Worm (Caenorhabditis elegans) whole organism, young adult: ENCODE measurements around the gene unc-24.
"Not testable (repeated sequence)": the region's sequence is repeated elsewhere in the genome, so short reads cannot be mapped to it uniquely, and the experiment has no call there.

ENCODE experiments used
- B0019.2 ChIP-seq: fragments of 200-800 bp; sonication (Bioruptor generic); conservative IDR thresholded peaks from 2 replicates; pipeline ENCODE4 v1.3.6; 2022; ENCODE audit warnings: missing genetic modification reagents, missing genetic modification characterization, missing compliant biosample characterization
- B0336.3 ChIP-seq: fragments of 200-800 bp; sonication (Bioruptor generic); IDR thresholded peaks from 2 replicates; pipeline ENCODE4 v1.3.6; 2022; ENCODE audit warnings: missing genetic modification characterization, missing compliant biosample characterization
- C06A6.2 ChIP-seq: fragments of 200-800 bp; sonication (Bioruptor generic); conservative IDR thresholded peaks from 2 replicates; pipeline ENCODE4 v1.3.6; 2022; ENCODE audit warnings: missing genetic modification characterization, missing compliant biosample characterization
- C17E4.6 ChIP-seq: fragments of 200-800 bp; sonication (Bioruptor generic); IDR thresholded peaks from 2 replicates; pipeline ENCODE4 v1.3.6; 2022; ENCODE audit warnings: missing genetic modification reagents, missing genetic modification characterization, missing compliant biosample characterization
- D2030.7 ChIP-seq: fragments of 200-800 bp; sonication (Bioruptor generic); IDR thresholded peaks from 2 replicates; pipeline ENCODE4 v1.3.6; 2022; ENCODE audit warnings: missing genetic modification reagents, missing genetic modification characterization, missing compliant biosample characterization
- F33H1.4 ChIP-seq: fragments of 200-800 bp; sonication (Bioruptor generic); IDR thresholded peaks from 2 replicates; pipeline ENCODE4 v1.3.6; 2022; ENCODE audit warnings: missing genetic modification reagents, missing genetic modification characterization, missing compliant biosample characterization
- F37B4.10 ChIP-seq: fragments of 200-800 bp; sonication (Bioruptor generic); IDR thresholded peaks from 2 replicates; pipeline ENCODE4 v1.3.6; 2022; ENCODE audit warnings: missing genetic modification characterization, missing compliant biosample characterization
- F49E8.2 ChIP-seq: sonication (generic microtip); optimal IDR thresholded peaks from 3 replicates; lab custom pipeline; 2017; ENCODE audit warnings: missing genetic modification characterization, mild to moderate bottlenecking, missing compliant biosample characterization, antibody characterized with exemption, moderate library complexity; ENCODE audit not compliant: insufficient read depth
- K11D2.4 ChIP-seq: fragments of 200-800 bp; sonication (Bioruptor generic); IDR thresholded peaks from 2 replicates; pipeline ENCODE4 v1.3.6; 2022; ENCODE audit warnings: missing genetic modification reagents, missing genetic modification characterization, missing compliant biosample characterization
- K12H6.12 ChIP-seq: fragments of 200-800 bp; sonication (Bioruptor generic); optimal IDR thresholded peaks from 2 replicates; lab custom pipeline; 2018; ENCODE audit warnings: mild to moderate bottlenecking, missing genetic modification characterization, missing compliant biosample characterization
- Y53F4B.3 ChIP-seq: fragments of 200-800 bp; sonication (Bioruptor generic); IDR thresholded peaks from 2 replicates; pipeline ENCODE4 v1.3.6; 2022; ENCODE audit warnings: missing genetic modification reagents, missing genetic modification characterization, missing compliant biosample characterization
- Y53G8AR.9 ChIP-seq: fragments of 200-800 bp; sonication (Bioruptor generic); conservative IDR thresholded peaks from 2 replicates; pipeline ENCODE4 v1.3.6; 2022; ENCODE audit warnings: missing genetic modification reagents, missing genetic modification characterization, missing compliant biosample characterization
- Y79H2A.3 ChIP-seq: fragments of 200-800 bp; sonication (Bioruptor generic); conservative IDR thresholded peaks from 2 replicates; pipeline ENCODE4 v1.3.6; 2022; ENCODE audit warnings: missing genetic modification reagents, missing genetic modification characterization, missing compliant biosample characterization
- Y95B8A.8 ChIP-seq: fragments of 200-800 bp; sonication (Bioruptor generic); IDR thresholded peaks from 2 replicates; pipeline ENCODE4 v1.3.6; 2022; ENCODE audit warnings: missing genetic modification reagents, missing genetic modification characterization, missing compliant biosample characterization
- ZK185.1 ChIP-seq: sonication (generic microtip); optimal IDR thresholded peaks from 2 replicates; lab custom pipeline; 2016; ENCODE audit warnings: mild to moderate bottlenecking, missing genetic modification characterization, missing compliant biosample characterization; ENCODE audit not compliant: poor library complexity, severe bottlenecking
- aptf-2 ChIP-seq: fragments of 200-800 bp; sonication (Bioruptor generic); conservative IDR thresholded peaks from 2 replicates; pipeline ENCODE4 v1.3.6; 2022; ENCODE audit warnings: missing genetic modification reagents, missing genetic modification characterization, missing compliant biosample characterization
- cebp-1 ChIP-seq, 2 experiments: fragments of 200-800 bp in 1 of 2; sonication (Bioruptor generic) in 1 of 2; sonication (generic microtip) in 1 of 2; IDR thresholded peaks in 1 of 2; optimal IDR thresholded peaks in 1 of 2; 2 replicates each; pipeline versions ENCODE4 v1.3.6 to Lab custom; 2017 to 2022; ENCODE audit warnings: missing compliant biosample characterization in 2 of 2, missing genetic modification characterization in 2 of 2, mild to moderate bottlenecking in 1 of 2, missing genetic modification reagents in 1 of 2, moderate library complexity in 1 of 2
- ceh-40 ChIP-seq: fragments of 200-800 bp; sonication (Bioruptor generic); IDR thresholded peaks from 2 replicates; pipeline ENCODE4 v1.3.6; 2022; ENCODE audit warnings: missing genetic modification characterization, missing compliant biosample characterization
- ceh-91 ChIP-seq: fragments of 200-800 bp; sonication (Bioruptor generic); IDR thresholded peaks from 2 replicates; pipeline ENCODE4 v1.3.6; 2022; ENCODE audit warnings: missing genetic modification reagents, missing genetic modification characterization, missing compliant biosample characterization
- dox-1 ChIP-seq: fragments of 200-800 bp; sonication (Bioruptor generic); IDR thresholded peaks from 2 replicates; pipeline ENCODE4 v1.3.6; 2022; ENCODE audit warnings: missing genetic modification reagents, missing genetic modification characterization, missing compliant biosample characterization
- efl-1 ChIP-seq: fragments of 150-350 bp; optimal IDR thresholded peaks from 2 replicates; lab custom pipeline; 2014; ENCODE audit warnings: missing biosample characterization, missing genetic modification reagents, missing genetic modification characterization
- egl-44 ChIP-seq: fragments of 200-800 bp; sonication (Bioruptor generic); IDR thresholded peaks from 2 replicates; pipeline ENCODE4 v1.3.6; 2022; ENCODE audit warnings: missing genetic modification reagents, missing genetic modification characterization, missing compliant biosample characterization
- egrh-3 ChIP-seq: fragments of 200-800 bp; sonication (Bioruptor generic); IDR thresholded peaks from 2 replicates; pipeline ENCODE4 v1.3.6; 2022; ENCODE audit warnings: missing genetic modification reagents, missing genetic modification characterization, missing compliant biosample characterization
- him-1 ChIP-seq: sonication (generic microtip); optimal IDR thresholded peaks from 2 replicates; lab custom pipeline; 2016; ENCODE audit warnings: missing genotype, missing genetic modification reagents, missing genetic modification characterization, missing compliant biosample characterization
- hmg-1.2 ChIP-seq: fragments of 200-800 bp; sonication (Bioruptor generic); IDR thresholded peaks from 2 replicates; pipeline ENCODE4 v1.3.6; 2022; ENCODE audit warnings: missing genetic modification reagents, missing genetic modification characterization, missing compliant biosample characterization
- hmg-20 ChIP-seq: fragments of 200-800 bp; sonication (Bioruptor generic); IDR thresholded peaks from 2 replicates; pipeline ENCODE4 v1.3.6; 2022; ENCODE audit warnings: missing genetic modification reagents, missing genetic modification characterization, missing compliant biosample characterization
- hsf-1 ChIP-seq: fragments of 200-800 bp; sonication (Bioruptor generic); IDR thresholded peaks from 2 replicates; pipeline ENCODE4 v1.3.6; 2022; ENCODE audit warnings: missing genetic modification reagents, missing genetic modification characterization, missing compliant biosample characterization
- let-526 ChIP-seq: fragments of 200-800 bp; sonication (Bioruptor generic); IDR thresholded peaks from 2 replicates; pipeline ENCODE4 v1.3.6; 2022; ENCODE audit warnings: missing genetic modification reagents, missing genetic modification characterization, missing compliant biosample characterization
- lin-54 ChIP-seq: fragments of 200-800 bp; sonication (Bioruptor generic); optimal IDR thresholded peaks from 2 replicates; lab custom pipeline; 2018; ENCODE audit warnings: mild to moderate bottlenecking, missing genetic modification characterization, missing compliant biosample characterization
- lir-1 ChIP-seq: fragments of 200-800 bp; sonication (Bioruptor generic); conservative IDR thresholded peaks from 2 replicates; pipeline ENCODE4 v1.3.6; 2022; ENCODE audit warnings: missing genetic modification reagents, missing genetic modification characterization, missing compliant biosample characterization
- lsl-1 ChIP-seq: fragments of 200-800 bp; sonication (Bioruptor generic); optimal IDR thresholded peaks from 2 replicates; lab custom pipeline; 2018; ENCODE audit warnings: mild to moderate bottlenecking, missing genetic modification characterization, moderate library complexity, missing compliant biosample characterization
- madf-6 ChIP-seq: fragments of 200-800 bp; sonication (Bioruptor generic); IDR thresholded peaks from 2 replicates; pipeline ENCODE4 v1.3.6; 2022; ENCODE audit warnings: missing genetic modification reagents, missing genetic modification characterization, missing compliant biosample characterization
- madf-8 ChIP-seq: fragments of 200-800 bp; sonication (Bioruptor generic); conservative IDR thresholded peaks from 2 replicates; pipeline ENCODE4 v1.3.6; 2022; ENCODE audit warnings: missing genetic modification reagents, missing genetic modification characterization, missing compliant biosample characterization
- nfyb-1 ChIP-seq: fragments of 200-800 bp; sonication (Bioruptor generic); IDR thresholded peaks from 2 replicates; pipeline ENCODE4 v1.3.6; 2022; ENCODE audit warnings: missing genetic modification reagents, missing genetic modification characterization, missing compliant biosample characterization
- pbrm-1 ChIP-seq: fragments of 200-800 bp; sonication (Bioruptor generic); IDR thresholded peaks from 2 replicates; pipeline ENCODE4 v1.3.6; 2022; ENCODE audit warnings: missing genetic modification reagents, missing genetic modification characterization, missing compliant biosample characterization
- rpc-1 ChIP-seq, 2 experiments: fragments of 150-350 bp in 1 of 2; sonication (generic microtip) in 1 of 2; optimal IDR thresholded peaks; 2 replicates each; lab custom pipeline; 2014 to 2018; ENCODE audit warnings: missing biosample characterization in 1 of 2, missing genetic modification characterization in 1 of 2, missing genetic modification reagents in 1 of 2, missing genotype in 1 of 2
- snpc-3.4 ChIP-seq: sonication (generic microtip); optimal IDR thresholded peaks from 2 replicates; lab custom pipeline; 2017; ENCODE audit warnings: missing genetic modification characterization, mild to moderate bottlenecking, missing compliant biosample characterization, antibody characterized with exemption, moderate library complexity, missing genotype, missing genetic modification reagents
- snpc-4 ChIP-seq, 5 experiments: fragments of 150-350 bp in 1 of 5; sonication (generic microtip) in 4 of 5; optimal IDR thresholded peaks; 2 replicates each; lab custom pipeline; 2014 to 2018; ENCODE audit warnings: missing genetic modification characterization in 5 of 5, missing biosample characterization in 3 of 5, antibody characterized with exemption in 2 of 5, mild to moderate bottlenecking in 2 of 5, missing compliant biosample characterization in 2 of 5, missing genotype in 2 of 5, moderate library complexity in 2 of 5, missing genetic modification reagents in 1 of 5
- tbp1 ChIP-seq: fragments of 200-800 bp; sonication (Bioruptor generic); optimal IDR thresholded peaks from 2 replicates; lab custom pipeline; 2018; ENCODE audit warnings: mild to moderate bottlenecking, missing genetic modification characterization, missing compliant biosample characterization
- tlf-1 ChIP-seq: fragments of 200-800 bp; sonication (Bioruptor generic); optimal IDR thresholded peaks from 2 replicates; lab custom pipeline; 2018; ENCODE audit warnings: mild to moderate bottlenecking, missing genetic modification characterization, missing compliant biosample characterization
- unc-130 ChIP-seq: sonication (generic microtip); optimal IDR thresholded peaks from 2 replicates; lab custom pipeline; 2016; ENCODE audit warnings: missing genetic modification reagents, missing genetic modification characterization, missing compliant biosample characterization
- xnd-1 ChIP-seq: sonication (generic microtip); optimal IDR thresholded peaks from 2 replicates; lab custom pipeline; 2016; ENCODE audit warnings: missing genotype, missing genetic modification reagents, missing genetic modification characterization, missing compliant biosample characterization
- ztf-18 ChIP-seq: sonication (generic microtip); optimal IDR thresholded peaks from 2 replicates; lab custom pipeline; 2016; ENCODE audit warnings: missing genotype, mild to moderate bottlenecking, missing genetic modification characterization, missing compliant biosample characterization
- ztf-26 ChIP-seq: sonication (generic microtip); optimal IDR thresholded peaks from 2 replicates; lab custom pipeline; 2017; ENCODE audit warnings: missing genetic modification characterization, missing compliant biosample characterization
- ztf-28 ChIP-seq: fragments of 200-800 bp; sonication (Bioruptor generic); IDR thresholded peaks from 2 replicates; pipeline ENCODE4 v1.3.6; 2022; ENCODE audit warnings: missing genetic modification reagents, missing genetic modification characterization, missing compliant biosample characterization

Gene unc-24

ce11 chrIV:7946899-7947499 lies 32.7 kb upstream of the unc-24 start, which contains the start of gene F20D12.12:
Gene F20D12.12 (plus strand): TSS chrIV:7947440.
- TF ChIP-seq tbp1 (peak; percentile 59), pbrm-1 (peak; percentile 93), madf-8 (GFP tag; lab: Robert Waterston, UW) (peak; percentile 91), snpc-4 (GFP tag; optimal IDR thresholded peaks at IDR 0.05; lab: Kevin White, UChicago) (peak; percentile 19), snpc-4 (tag; optimal IDR thresholded peaks at IDR 0.05; lab: Kevin White, UChicago) (peak in 3 of 4 experiments; percentile 28 to 57 (median 39)), rpc-1 (optimal IDR thresholded peaks at IDR 0.05; lab: Kevin White, UChicago) (peak; percentile 14), C17E4.6 (peak; percentile 76), nfyb-1 (GFP tag; lab: Robert Waterston, UW) (peak; percentile 96), ceh-40 (GFP tag; lab: Robert Waterston, UW) (0 out of 2 replicates have a peak, but pooled peaks have one; percentile 40), K11D2.4 (GFP tag; lab: Robert Waterston, UW) (peak; percentile 91), C06A6.2 (GFP tag; lab: Robert Waterston, UW) (peak; percentile 88), egrh-3 (GFP tag; lab: Robert Waterston, UW) (peak; percentile 83), ceh-91 (peak; percentile 97), egl-44 (GFP tag; lab: Robert Waterston, UW) (peak; percentile 47; the same call in 1 of the 2 replicates), snpc-3.4 (tag; lab: Kevin White, UChicago) (peak; percentile 64), K12H6.12 (tag; lab: Kevin White, UChicago) (peak; percentile 49), Y53F4B.3 (peak; percentile 53; the same call in 1 of the 2 replicates), let-526 (GFP tag; lab: Robert Waterston, UW) (peak; percentile 71; the same call in 1 of the 2 replicates), lir-1 (GFP tag; lab: Robert Waterston, UW) (peak; percentile 72), cebp-1 (GFP tag; IDR thresholded peaks at IDR 0.05; lab: Robert Waterston, UW) (peak; percentile 71), cebp-1 (tag; optimal IDR thresholded peaks at IDR 0.05; lab: Kevin White, UChicago) (peak; percentile 75), F49E8.2 (peak; percentile 73), unc-130 (peak; percentile 55), xnd-1 (tag; lab: Kevin White, UChicago) (peak; percentile 69), Y79H2A.3 (GFP tag; lab: Robert Waterston, UW) (peak; percentile 90), D2030.7 (GFP tag; lab: Robert Waterston, UW) (peak; percentile 99), efl-1 (GFP tag; lab: Kevin White, UChicago) (peak; percentile 92), ztf-26 (tag; lab: Kevin White, UChicago) (peak; percentile 23), Y53G8AR.9 (GFP tag; lab: Robert Waterston, UW) (peak; percentile 88), tlf-1 (GFP tag; lab: Kevin White, UChicago) (peak; percentile 69), F37B4.10 (GFP tag; lab: Robert Waterston, UW) (0 out of 2 replicates have a peak, but pooled peaks have one; percentile 6), lin-54 (GFP tag; lab: Kevin White, UChicago) (peak; percentile 78), F33H1.4 (GFP tag; lab: Robert Waterston, UW) (peak; percentile 88), dox-1 (GFP tag; lab: Robert Waterston, UW) (peak; percentile 97), hsf-1 (GFP tag; lab: Robert Waterston, UW) (peak; percentile 88), B0019.2 (GFP tag; lab: Robert Waterston, UW) (peak; percentile 96), ztf-28 (peak; percentile 98), hmg-1.2 (GFP tag; lab: Robert Waterston, UW) (peak; percentile 85), him-1 (tag; lab: Kevin White, UChicago) (peak; percentile 23), ztf-18 (peak; percentile 38), madf-6 (GFP tag; lab: Robert Waterston, UW) (peak; percentile 96), lsl-1 (GFP tag; lab: Kevin White, UChicago) (peak; percentile 87), aptf-2 (GFP tag; lab: Robert Waterston, UW) (peak; percentile 97), hmg-20 (GFP tag; lab: Robert Waterston, UW) (peak; percentile 27; the same call in 1 of the 2 replicates), B0336.3 (GFP tag; lab: Robert Waterston, UW) (peak; percentile 60), Y95B8A.8 (peak; percentile 97), ZK185.1 (tag; lab: Kevin White, UChicago) (peak; percentile 51)
- not testable (repeated sequence) for TF ChIP-seq rpc-1 (tag; optimal IDR thresholded peaks at IDR 0.05; lab: Kevin White, UChicago)
